Fruit fly (Drosophila melanogaster): Measurements from ENCODE around the gene Manf.

Manf gene

DNA sequence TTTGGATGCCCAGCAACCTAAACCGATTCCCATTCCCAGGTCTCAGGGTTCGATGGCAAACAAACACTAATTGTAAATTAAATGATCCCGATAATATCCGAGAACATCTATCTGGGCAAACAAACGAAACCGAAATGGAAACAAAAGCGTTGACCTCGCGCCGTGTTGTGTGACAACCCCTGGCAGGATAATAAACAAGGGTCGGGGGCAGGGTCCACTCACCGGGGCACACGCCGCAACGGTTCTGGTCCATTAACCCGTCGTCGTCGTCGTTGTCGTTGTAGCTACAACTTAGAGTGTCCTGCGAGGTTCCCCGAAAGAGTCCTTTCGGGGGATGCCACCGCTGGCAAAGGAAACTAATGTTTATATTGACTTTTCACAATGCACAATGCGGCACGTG is 39.9 kb downstream of the Manf start:
- TF ChIP-seq psq (GFP tag; optimal IDR thresholded peaks at IDR 0.05) (no peak), Dfd (GFP tag; optimal IDR thresholded peaks at IDR 0.05) (no peak), dsf (GFP tag; optimal IDR thresholded peaks at IDR 0.05; ENCODE audit: borderline replicate concordance) (no peak), Myc (optimal IDR thresholded peaks at IDR 0.05) (no peak), Dif (GFP tag; optimal IDR thresholded peaks at IDR 0.05; ENCODE audit: partially characterized antibody) (no peak), CrebA (GFP tag; optimal IDR thresholded peaks at IDR 0.05; ENCODE audit: borderline replicate concordance) (no peak), Hr83 (GFP tag; optimal IDR thresholded peaks at IDR 0.05; ENCODE audit: poor library complexity, severe bottlenecking) (no peak), GATAd (GFP tag; optimal IDR thresholded peaks at IDR 0.05) (no peak), Hnf4 (GFP tag; optimal IDR thresholded peaks at IDR 0.05) (no peak), dmrt93B (GFP tag; optimal IDR thresholded peaks at IDR 0.05) (no peak), Mio (GFP tag; optimal IDR thresholded peaks at IDR 0.05) (no peak), sv (GFP tag; optimal IDR thresholded peaks at IDR 0.05) (no peak), sage (GFP tag; optimal IDR thresholded peaks at IDR 0.05) (no peak), Sp1 (GFP tag; optimal IDR thresholded peaks at IDR 0.05) (no peak), dl (GFP tag; optimal IDR thresholded peaks at IDR 0.05; ENCODE audit: insufficient read depth in 1 of 2, partially characterized antibody in 2 of 2) (no peak), brk (GFP tag; optimal IDR thresholded peaks at IDR 0.05) (no peak), N (GFP tag; optimal IDR thresholded peaks at IDR 0.05) (no peak), HLH106 (tag; optimal IDR thresholded peaks at IDR 0.05) (no peak), woc (GFP tag; optimal IDR thresholded peaks at IDR 0.05) (no peak), Vsx2 (GFP tag; optimal IDR thresholded peaks at IDR 0.05; ENCODE audit: partially characterized antibody) (no peak)

DNA sequence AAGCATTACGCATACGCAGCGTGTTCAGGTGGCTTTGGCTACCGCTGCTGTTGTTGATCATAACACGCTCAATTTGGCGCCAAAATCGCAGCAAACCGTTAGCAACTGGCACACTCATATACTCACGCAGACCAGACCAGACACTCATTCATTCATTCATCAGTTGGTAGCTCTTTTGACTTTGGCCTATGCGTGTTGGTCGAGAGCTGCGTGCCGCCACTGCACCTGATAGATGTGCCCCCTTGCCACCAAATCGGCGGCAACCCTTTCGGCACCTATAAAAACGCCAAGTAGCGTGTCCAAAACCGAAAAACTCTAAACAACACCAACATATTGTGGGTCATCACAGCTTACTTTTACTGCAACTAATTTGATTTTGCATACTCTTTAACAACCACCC is 45.3 kb downstream of the Manf start:
- TF ChIP-seq Dfd (GFP tag; optimal IDR thresholded peaks at IDR 0.05) (no peak), OdsH (GFP tag; optimal IDR thresholded peaks at IDR 0.05) (no peak), dsf (GFP tag; optimal IDR thresholded peaks at IDR 0.05; ENCODE audit: borderline replicate concordance) (no peak), psq (GFP tag; optimal IDR thresholded peaks at IDR 0.05) (no peak), pan (optimal IDR thresholded peaks at IDR 0.05) (no peak), sage (GFP tag; optimal IDR thresholded peaks at IDR 0.05) (no peak), fru (GFP tag; optimal IDR thresholded peaks at IDR 0.05) (no peak), woc (GFP tag; optimal IDR thresholded peaks at IDR 0.05) (no peak), Hr83 (GFP tag; optimal IDR thresholded peaks at IDR 0.05; ENCODE audit: poor library complexity, severe bottlenecking) (no peak), Sp1 (GFP tag; optimal IDR thresholded peaks at IDR 0.05) (no peak), CG9705 (GFP tag; optimal IDR thresholded peaks at IDR 0.05) (no peak), dmrt93B (GFP tag; optimal IDR thresholded peaks at IDR 0.05) (no peak), Myc (optimal IDR thresholded peaks at IDR 0.05) (no peak), ey (GFP tag; optimal IDR thresholded peaks at IDR 0.05) (no peak), HLH106 (tag; optimal IDR thresholded peaks at IDR 0.05) (no peak), Abd-B (GFP tag; optimal IDR thresholded peaks at IDR 0.05) (no peak), foxo (GFP tag; optimal IDR thresholded peaks at IDR 0.05) (no peak)

DNA sequence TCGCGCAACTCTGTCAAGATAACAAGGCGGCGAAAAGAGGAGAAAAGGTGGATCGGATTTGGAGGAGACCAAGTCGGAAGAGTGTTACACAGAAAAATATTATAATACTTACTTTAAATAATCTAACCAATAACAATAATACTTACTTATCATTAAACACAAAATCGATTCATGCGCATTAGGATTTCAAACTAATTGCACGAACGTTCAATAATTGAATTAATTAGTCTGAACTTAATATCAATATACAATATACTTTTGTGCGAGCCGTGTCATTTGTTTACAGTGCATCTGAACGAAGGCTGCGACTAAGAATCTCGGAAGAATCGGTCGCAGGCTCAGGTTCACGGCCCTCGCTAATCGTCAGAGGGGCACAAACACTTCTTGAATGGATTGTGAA is 46.2 kb downstream of the Manf start:
- TF ChIP-seq br (GFP tag; optimal IDR thresholded peaks at IDR 0.05) (peak; percentile 23), HLH106 (tag; optimal IDR thresholded peaks at IDR 0.05) (peak; percentile 53), dsf (GFP tag; optimal IDR thresholded peaks at IDR 0.05; ENCODE audit: borderline replicate concordance) (no peak), fru (GFP tag; optimal IDR thresholded peaks at IDR 0.05) (peak; percentile 43), Abd-B (GFP tag; optimal IDR thresholded peaks at IDR 0.05) (no peak), Hr83 (GFP tag; optimal IDR thresholded peaks at IDR 0.05; ENCODE audit: poor library complexity, severe bottlenecking) (no peak), OdsH (GFP tag; optimal IDR thresholded peaks at IDR 0.05) (peak; percentile 36), Sp1 (GFP tag; optimal IDR thresholded peaks at IDR 0.05) (peak; percentile 40), h (GFP tag; optimal IDR thresholded peaks at IDR 0.05) (peak; percentile 53), ey (GFP tag; optimal IDR thresholded peaks at IDR 0.05) (peak; percentile 22), foxo (GFP tag; optimal IDR thresholded peaks at IDR 0.05) (peak in 1 of 2 experiments; percentile 64), rgr (GFP tag; optimal IDR thresholded peaks at IDR 0.05) (peak; percentile 27), lola (GFP tag; optimal IDR thresholded peaks at IDR 0.05) (no peak), Dfd (GFP tag; optimal IDR thresholded peaks at IDR 0.05) (no peak), psq (GFP tag; optimal IDR thresholded peaks at IDR 0.05) (peak; percentile 41)

DNA sequence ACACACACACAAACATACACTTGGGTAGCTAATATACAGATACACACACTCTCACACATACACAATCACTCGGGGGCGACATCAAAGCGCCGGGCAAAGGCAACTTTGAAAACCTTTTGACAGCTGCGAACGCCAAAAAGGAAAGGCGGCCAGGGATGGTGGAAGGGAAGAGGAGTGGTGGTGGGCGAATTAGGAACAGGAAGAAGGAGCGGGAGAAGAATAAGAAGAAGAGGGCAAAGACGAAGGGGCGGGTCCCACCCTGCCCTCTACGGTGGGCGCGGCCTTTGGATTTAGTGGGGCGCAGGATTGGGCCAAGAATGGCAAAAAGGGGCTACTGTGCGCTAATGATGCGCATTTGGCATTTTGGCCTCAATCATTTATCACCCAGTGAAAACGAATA is 47.4 kb downstream of the Manf start:
- TF ChIP-seq dl (GFP tag; optimal IDR thresholded peaks at IDR 0.05; ENCODE audit: insufficient read depth in 1 of 2, partially characterized antibody in 2 of 2): no peak
- no peak for TF ChIP-seq woc (GFP tag; optimal IDR thresholded peaks at IDR 0.05)
- TF ChIP-seq CG32264 (GFP tag; optimal IDR thresholded peaks at IDR 0.05): no peak
- no peak for TF ChIP-seq h (GFP tag; optimal IDR thresholded peaks at IDR 0.05)
- no peak for TF ChIP-seq jim (GFP tag; optimal IDR thresholded peaks at IDR 0.05)
- TF ChIP-seq dmrt93B (GFP tag; optimal IDR thresholded peaks at IDR 0.05): no peak
- TF ChIP-seq sv (GFP tag; optimal IDR thresholded peaks at IDR 0.05): no peak
- no peak for TF ChIP-seq fru (GFP tag; optimal IDR thresholded peaks at IDR 0.05)
- TF ChIP-seq Vsx2 (GFP tag; optimal IDR thresholded peaks at IDR 0.05; ENCODE audit: partially characterized antibody): no peak
- no peak for TF ChIP-seq Hnf4 (GFP tag; optimal IDR thresholded peaks at IDR 0.05)
- TF ChIP-seq Myc (optimal IDR thresholded peaks at IDR 0.05): no peak
- TF ChIP-seq Dfd (GFP tag; optimal IDR thresholded peaks at IDR 0.05): no peak
- no peak for TF ChIP-seq usp (GFP tag; optimal IDR thresholded peaks at IDR 0.05)
- TF ChIP-seq lola (GFP tag; optimal IDR thresholded peaks at IDR 0.05): no peak
- no peak for TF ChIP-seq OdsH (GFP tag; optimal IDR thresholded peaks at IDR 0.05)
- TF ChIP-seq tai (GFP tag; optimal IDR thresholded peaks at IDR 0.05): no peak
- TF ChIP-seq CG9705 (GFP tag; optimal IDR thresholded peaks at IDR 0.05): no peak
- TF ChIP-seq pan (optimal IDR thresholded peaks at IDR 0.05): no peak
- no peak for TF ChIP-seq HLH106 (tag; optimal IDR thresholded peaks at IDR 0.05)

Measured in whole organism, wandering third instar larva.